Fruit fly (Drosophila melanogaster) whole organism, prepupa: ENCODE measurements around the gene CG9555.

ENCODE experiments used
- CG10669 ChIP-seq: fragments of 200-800 bp; sonication (Bioruptor generic); optimal IDR thresholded peaks from 3 replicates; lab custom pipeline; 2018; ENCODE audit warnings: missing biosample characterization, mild to moderate bottlenecking, missing genetic modification characterization, moderate library complexity
- CG16779 ChIP-seq: fragments of 200-800 bp; sonication (Bioruptor generic); optimal IDR thresholded peaks from 3 replicates; lab custom pipeline; 2017; ENCODE audit warnings: missing biosample characterization, mild to moderate bottlenecking, missing genetic modification characterization
- CG31627 ChIP-seq: fragments of 200-800 bp; sonication (Bioruptor generic); optimal IDR thresholded peaks from 3 replicates; lab custom pipeline; 2016; ENCODE audit warnings: missing biosample characterization, missing genetic modification characterization
- CG6276 ChIP-seq: fragments of 200-800 bp; sonication (Bioruptor generic); optimal IDR thresholded peaks from 2 replicates; lab custom pipeline; 2017; ENCODE audit warnings: missing biosample characterization, mild to moderate bottlenecking, missing genetic modification characterization
- CG8632 ChIP-seq: fragments of 200-800 bp; sonication (Bioruptor generic); optimal IDR thresholded peaks from 3 replicates; lab custom pipeline; 2016; ENCODE audit warnings: missing biosample characterization, missing genetic modification characterization
- Lpt ChIP-seq: fragments of 200-800 bp; sonication (Bioruptor generic); optimal IDR thresholded peaks from 3 replicates; lab custom pipeline; 2016; ENCODE audit warnings: missing biosample characterization, missing genetic modification characterization
- Smox ChIP-seq: fragments of 200-800 bp; sonication (Bioruptor generic); optimal IDR thresholded peaks from 3 replicates; lab custom pipeline; 2016; ENCODE audit warnings: missing biosample characterization, missing genetic modification characterization
- Sox102F ChIP-seq: fragments of 200-800 bp; sonication (Bioruptor generic); optimal IDR thresholded peaks from 2 replicates; lab custom pipeline; 2016; ENCODE audit warnings: missing biosample characterization, mild to moderate bottlenecking, missing genetic modification characterization
- Sox15 ChIP-seq: fragments of 200-800 bp; sonication (Bioruptor generic); optimal IDR thresholded peaks from 3 replicates; lab custom pipeline; 2016; ENCODE audit warnings: missing biosample characterization, missing genetic modification characterization
- pdm3 ChIP-seq: fragments of 200-800 bp; sonication (Bioruptor generic); optimal IDR thresholded peaks from 3 replicates; lab custom pipeline; 2016; ENCODE audit warnings: missing biosample characterization, missing genetic modification characterization

- TF ChIP-seq Smox (GFP tag; lab: Kevin White, UChicago) (no peak), CG8632 (GFP tag; lab: Kevin White, UChicago) (no peak), CG31627 (no peak), CG16779 (tag; lab: Kevin White, UChicago) (no peak), CG10669 (GFP tag; lab: Kevin White, UChicago) (no peak), CG6276 (GFP tag; lab: Kevin White, UChicago) (no peak), Sox15 (no peak), Sox102F (GFP tag; lab: Kevin White, UChicago) (no peak), pdm3 (GFP tag; lab: Kevin White, UChicago) (no peak), Lpt (GFP tag; lab: Kevin White, UChicago) (no peak)
Observed at dm6 chr2L:8980359-8980758, 11.2 kb upstream of the CG9555 start, which contains the start of gene CG18662.
